Fruit fly (Drosophila melanogaster) whole organism, embryonic: ENCODE data around the gene Lcp65Ac.

ENCODE experiments used
- Blimp-1 ChIP-seq: fragments of 200-800 bp; sonication (Bioruptor generic); optimal IDR thresholded peaks from 3 replicates; lab custom pipeline; 2018; ENCODE audit warnings: missing biosample characterization, missing genetic modification characterization, mild to moderate bottlenecking, moderate library complexity, missing genetic modification reagents
- C15 ChIP-seq: fragments of 200-800 bp; sonication (Bioruptor generic); IDR thresholded peaks from 3 replicates; pipeline ENCODE4 v1.3.6; 2022; ENCODE audit warnings: missing biosample characterization, missing genetic modification characterization
- CG12104 ChIP-seq: fragments of 200-800 bp; sonication (Bioruptor generic); optimal IDR thresholded peaks from 3 replicates; lab custom pipeline; 2016; ENCODE audit warnings: missing biosample characterization, missing genetic modification characterization
- CG14441 ChIP-seq: fragments of 200-800 bp; sonication (Bioruptor generic); IDR thresholded peaks from 2 replicates; pipeline ENCODE4 v1.3.6; 2022; ENCODE audit warnings: missing biosample characterization, missing genetic modification characterization
- CG15269 ChIP-seq: fragments of 200-800 bp; sonication (Bioruptor generic); optimal IDR thresholded peaks from 2 replicates; lab custom pipeline; 2018; ENCODE audit warnings: missing biosample characterization, mild to moderate bottlenecking, missing genetic modification characterization, moderate library complexity
- CG15479 ChIP-seq: fragments of 200-800 bp; sonication (Bioruptor generic); optimal IDR thresholded peaks from 3 replicates; lab custom pipeline; 2019; ENCODE audit warnings: missing biosample characterization, mild to moderate bottlenecking, missing genetic modification characterization, moderate library complexity
- CG16863 ChIP-seq: fragments of 200-800 bp; sonication (Bioruptor generic); optimal IDR thresholded peaks from 3 replicates; lab custom pipeline; 2016; ENCODE audit warnings: missing biosample characterization, missing genetic modification characterization
- CG17829 ChIP-seq: fragments of 200-800 bp; optimal IDR thresholded peaks from 2 replicates; lab custom pipeline; 2019; ENCODE audit warnings: missing biosample characterization, mild to moderate bottlenecking, missing genetic modification characterization, moderate library complexity
- CG18476 ChIP-seq: fragments of 200-800 bp; sonication (Bioruptor generic); optimal IDR thresholded peaks from 2 replicates; lab custom pipeline; 2016; ENCODE audit warnings: missing biosample characterization, mild to moderate bottlenecking, missing genetic modification characterization
- CG30020 ChIP-seq: fragments of 200-800 bp; optimal IDR thresholded peaks from 2 replicates; lab custom pipeline; 2019; ENCODE audit warnings: missing biosample characterization, mild to moderate bottlenecking, missing genetic modification characterization, moderate library complexity
- CG34422 ChIP-seq: fragments of 200-800 bp; sonication (Bioruptor generic); IDR thresholded peaks from 3 replicates; pipeline ENCODE4 v1.3.6; 2022; ENCODE audit warnings: missing biosample characterization, missing genetic modification characterization
- CG3838 ChIP-seq: fragments of 200-800 bp; sonication (Bioruptor generic); optimal IDR thresholded peaks from 3 replicates; lab custom pipeline; 2016; ENCODE audit warnings: missing biosample characterization, missing genetic modification characterization
- CG4854 ChIP-seq: fragments of 200-800 bp; sonication (Bioruptor generic); optimal IDR thresholded peaks from 2 replicates; lab custom pipeline; 2016; ENCODE audit warnings: missing biosample characterization, missing genetic modification characterization, inconsistent platforms
- CG6254 ChIP-seq: fragments of 200-800 bp; sonication (Bioruptor generic); optimal IDR thresholded peaks from 3 replicates; lab custom pipeline; 2017; ENCODE audit warnings: mild to moderate bottlenecking, missing biosample characterization, missing genetic modification reagents, missing genetic modification characterization
- CG6765 ChIP-seq: fragments of 200-800 bp; sonication (Bioruptor generic); optimal IDR thresholded peaks from 3 replicates; lab custom pipeline; 2017; ENCODE audit warnings: missing biosample characterization, mild to moderate bottlenecking, missing genetic modification characterization
- CG6854 ChIP-seq: fragments of 200-800 bp; sonication (Bioruptor generic); optimal IDR thresholded peaks from 3 replicates; lab custom pipeline; 2017; ENCODE audit warnings: missing biosample characterization, mild to moderate bottlenecking, missing genetic modification characterization
- CG7372 ChIP-seq: fragments of 200-800 bp; sonication (Bioruptor generic); IDR thresholded peaks from 2 replicates; pipeline ENCODE4 v1.3.6; 2022; ENCODE audit warnings: missing biosample characterization, missing genetic modification characterization
- CG8089 ChIP-seq: fragments of 200-800 bp; sonication (Bioruptor generic); optimal IDR thresholded peaks from 3 replicates; lab custom pipeline; 2016; ENCODE audit warnings: missing biosample characterization, missing genetic modification characterization
- CG8359 ChIP-seq: fragments of 200-800 bp; sonication (Bioruptor generic); optimal IDR thresholded peaks from 2 replicates; lab custom pipeline; 2017; ENCODE audit warnings: missing biosample characterization, mild to moderate bottlenecking, missing genetic modification characterization, borderline replicate concordance
- CG8924 ChIP-seq: fragments of 200-800 bp; optimal IDR thresholded peaks from 3 replicates; lab custom pipeline; 2019; ENCODE audit warnings: missing biosample characterization, mild to moderate bottlenecking, missing genetic modification characterization, moderate library complexity
- CG8944 ChIP-seq: fragments of 200-800 bp; sonication (Bioruptor generic); optimal IDR thresholded peaks from 3 replicates; lab custom pipeline; 2016; ENCODE audit warnings: missing biosample characterization, missing genetic modification characterization
- CTCF ChIP-seq: fragments of 200-800 bp; sonication (Bioruptor generic); optimal IDR thresholded peaks from 2 replicates; lab custom pipeline; 2017; ENCODE audit warnings: missing biosample characterization, mild to moderate bottlenecking, missing genetic modification characterization, moderate library complexity
- CoRest ChIP-seq: fragments of 200-800 bp; sonication (Bioruptor generic); optimal IDR thresholded peaks from 3 replicates; lab custom pipeline; 2018; ENCODE audit warnings: missing biosample characterization, mild to moderate bottlenecking, missing genetic modification characterization, moderate library complexity
- Dek ChIP-seq: fragments of 200-800 bp; sonication (Bioruptor generic); optimal IDR thresholded peaks from 3 replicates; lab custom pipeline; 2019; ENCODE audit warnings: missing biosample characterization, mild to moderate bottlenecking, missing genetic modification characterization, moderate library complexity
- Dip2 ChIP-seq: fragments of 200-800 bp; sonication (Bioruptor generic); IDR thresholded peaks from 2 replicates; pipeline ENCODE4 v1.3.6; 2022; ENCODE audit warnings: missing biosample characterization, missing genetic modification characterization
- Dll ChIP-seq: fragments of 200-800 bp; sonication (Bioruptor generic); IDR thresholded peaks from 4 replicates; pipeline ENCODE4 v1.3.6; 2022; ENCODE audit warnings: missing biosample characterization, missing genetic modification characterization; ENCODE audit not compliant: partially characterized antibody
- Doc2 ChIP-seq: fragments of 200-800 bp; sonication (Bioruptor generic); IDR thresholded peaks from 2 replicates; pipeline ENCODE4 v1.3.6; 2022; ENCODE audit warnings: missing biosample characterization, missing genetic modification characterization
- GATAe ChIP-seq: fragments of 200-800 bp; sonication (Bioruptor generic); conservative IDR thresholded peaks from 2 replicates; pipeline ENCODE4 v1.3.6; 2022; ENCODE audit warnings: missing biosample characterization, missing genetic modification characterization
- H15 ChIP-seq: fragments of 200-800 bp; sonication (Bioruptor generic); IDR thresholded peaks from 3 replicates; pipeline ENCODE4 v1.3.6; 2022; ENCODE audit warnings: missing biosample characterization, missing genetic modification characterization
- MESR4 ChIP-seq: fragments of 200-800 bp; sonication (Bioruptor generic); optimal IDR thresholded peaks from 2 replicates; lab custom pipeline; 2018; ENCODE audit warnings: missing biosample characterization, mild to moderate bottlenecking, missing genetic modification characterization, moderate library complexity
- Nf-YA ChIP-seq: fragments of 200-800 bp; sonication (Bioruptor generic); IDR thresholded peaks from 2 replicates; pipeline ENCODE4 v1.3.6; 2022; ENCODE audit warnings: missing biosample characterization, missing genetic modification characterization
- Optix ChIP-seq: fragments of 200-800 bp; sonication (Bioruptor generic); IDR thresholded peaks from 3 replicates; pipeline ENCODE4 v1.3.6; 2022; ENCODE audit warnings: missing biosample characterization, missing genetic modification characterization
- Ravus ChIP-seq: fragments of 200-800 bp; sonication (Bioruptor generic); IDR thresholded peaks from 2 replicates; pipeline ENCODE4 v1.3.6; 2022; ENCODE audit warnings: missing biosample characterization, missing genetic modification characterization
- TFAM ChIP-seq: fragments of 200-800 bp; sonication (Bioruptor generic); optimal IDR thresholded peaks from 2 replicates; lab custom pipeline; 2017; ENCODE audit warnings: missing biosample characterization, missing genetic modification characterization, inconsistent platforms
- Tbp ChIP-seq: fragments of >200 bp; optimal IDR thresholded peaks from 2 replicates; lab custom pipeline; 2018; ENCODE audit warnings: missing biosample characterization, missing genetic modification characterization
- ac ChIP-seq: fragments of 200-800 bp; sonication (Bioruptor generic); optimal IDR thresholded peaks from 3 replicates; lab custom pipeline; 2017; ENCODE audit warnings: missing biosample characterization, mild to moderate bottlenecking, missing genetic modification characterization
- bowl ChIP-seq: fragments of 200-800 bp; sonication (Bioruptor generic); IDR thresholded peaks from 2 replicates; pipeline ENCODE4 v1.3.6; 2022; ENCODE audit warnings: missing biosample characterization, missing genetic modification characterization
- chif ChIP-seq, 2 experiments: fragments of 200-800 bp; sonication (Bioruptor generic); optimal IDR thresholded peaks; 3 replicates each; lab custom pipeline; 2016; ENCODE audit warnings: missing biosample characterization in 2 of 2, missing genetic modification characterization in 2 of 2
- ewg ChIP-seq: fragments of 200-800 bp; sonication (Bioruptor generic); optimal IDR thresholded peaks from 3 replicates; lab custom pipeline; 2017; ENCODE audit warnings: mild to moderate bottlenecking, missing biosample characterization, missing genetic modification reagents, missing genetic modification characterization
- her ChIP-seq: fragments of 200-800 bp; sonication (Bioruptor generic); optimal IDR thresholded peaks from 2 replicates; lab custom pipeline; 2016; ENCODE audit warnings: missing biosample characterization, missing genetic modification characterization
- kah ChIP-seq: fragments of 200-800 bp; sonication (Bioruptor generic); optimal IDR thresholded peaks from 2 replicates; lab custom pipeline; 2018; ENCODE audit warnings: missing biosample characterization, mild to moderate bottlenecking, missing genetic modification characterization
- lov ChIP-seq, 2 experiments: fragments of 200-800 bp in 1 of 2; fragments of >200 bp in 1 of 2; sonication (Bioruptor generic) in 1 of 2; IDR thresholded peaks in 1 of 2; optimal IDR thresholded peaks in 1 of 2; 2 replicates in 1 of 2; 3 replicates in 1 of 2; pipeline versions ENCODE4 v1.3.6 to Lab custom; 2017 to 2022; ENCODE audit warnings: missing biosample characterization in 1 of 2, missing genetic modification characterization in 1 of 2
- luna ChIP-seq: fragments of 200-800 bp; sonication (Bioruptor generic); optimal IDR thresholded peaks from 2 replicates; lab custom pipeline; 2016; ENCODE audit warnings: missing biosample characterization, missing genetic modification characterization
- onecut ChIP-seq: fragments of 200-800 bp; sonication (Bioruptor generic); IDR thresholded peaks from 2 replicates; pipeline ENCODE4 v1.3.6; 2022; ENCODE audit warnings: missing biosample characterization, missing genetic modification characterization
- pfk ChIP-seq: fragments of 200-800 bp; sonication (Bioruptor generic); optimal IDR thresholded peaks from 2 replicates; lab custom pipeline; 2018; ENCODE audit warnings: missing biosample characterization, mild to moderate bottlenecking, missing genetic modification characterization, moderate library complexity
- pita ChIP-seq: fragments of 200-800 bp; sonication (Bioruptor generic); optimal IDR thresholded peaks from 2 replicates; lab custom pipeline; 2017; ENCODE audit warnings: missing biosample characterization, mild to moderate bottlenecking, missing genetic modification characterization
- rib ChIP-seq: fragments of 200-800 bp; sonication (Bioruptor generic); IDR thresholded peaks from 2 replicates; pipeline ENCODE4 v1.3.6; 2022; ENCODE audit warnings: missing biosample characterization, missing genetic modification characterization
- tx ChIP-seq: fragments of 200-800 bp; sonication (Bioruptor generic); optimal IDR thresholded peaks from 2 replicates; lab custom pipeline; 2016; ENCODE audit warnings: missing biosample characterization, missing genetic modification characterization
- yki ChIP-seq: fragments of >200 bp; optimal IDR thresholded peaks from 3 replicates; lab custom pipeline; 2018

Lcp65Ac gene

dm6 chr3L:6188995-6189927 is 44.6 kb downstream of the Lcp65Ac start, which contains the start of the genes D19A and CG7386 (continued):
- peak; percentile 65 for TF ChIP-seq CG15269
- TF ChIP-seq CG15479 (GFP tag; lab: Kevin White, UChicago): no peak
- 0 out of 2 replicates have a peak, but pooled peaks have one; percentile 14 for TF ChIP-seq Nf-YA (GFP tag; lab: Robert Waterston, UW)
- TF ChIP-seq CG3838 (GFP tag; lab: Kevin White, UChicago): no peak
- TF ChIP-seq ewg (GFP tag; lab: Kevin White, UChicago): peak; percentile 23
- TF ChIP-seq CG8089 (GFP tag; lab: Kevin White, UChicago): peak; percentile 18
- no peak for TF ChIP-seq Doc2
- no peak for TF ChIP-seq TFAM (GFP tag; lab: Kevin White, UChicago)
- TF ChIP-seq CG8359 (GFP tag; lab: Kevin White, UChicago): no peak
- TF ChIP-seq CG12104: peak; percentile 7
- peak; percentile 64 for TF ChIP-seq CG17829 (tag; lab: Kevin White, UChicago)
- peak; percentile 77 for TF ChIP-seq H15
- peak; percentile 32 for TF ChIP-seq kah (GFP tag; lab: Kevin White, UChicago)
- peak in 1 of 2 experiments; percentile 40 for TF ChIP-seq chif (GFP tag; optimal IDR thresholded peaks at IDR 0.05; lab: Kevin White, UChicago)
- TF ChIP-seq bowl: peak; percentile 56
- TF ChIP-seq ac (GFP tag; lab: Kevin White, UChicago): no peak
- TF ChIP-seq yki (lab: Kevin White, UChicago): no peak
- TF ChIP-seq her (GFP tag; lab: Kevin White, UChicago): peak; percentile 49
- TF ChIP-seq C15: no peak
- no peak for TF ChIP-seq Tbp (GFP tag; lab: Kevin White, UChicago)
- TF ChIP-seq Ravus (GFP tag; lab: Robert Waterston, UW): no peak
- TF ChIP-seq CG8924: peak; percentile 69
- TF ChIP-seq pita (GFP tag; lab: Kevin White, UChicago): no peak
- TF ChIP-seq CG14441 (GFP tag; lab: Robert Waterston, UW): peak; percentile 53
- peak; percentile 29 for TF ChIP-seq CG30020 (tag; lab: Kevin White, UChicago)
- TF ChIP-seq CG4854 (GFP tag; lab: Kevin White, UChicago): no peak
- TF ChIP-seq CG6254 (GFP tag; lab: Kevin White, UChicago): no peak
- TF ChIP-seq CG6854: no peak
- TF ChIP-seq CG6765 (GFP tag; lab: Kevin White, UChicago): peak; percentile 3
- peak; percentile 57 for TF ChIP-seq onecut (GFP tag; lab: Robert Waterston, UW)
- peak; percentile 48 for TF ChIP-seq Blimp-1 (GFP tag; lab: Kevin White, UChicago)
- no peak for TF ChIP-seq CTCF (GFP tag; lab: Kevin White, UChicago)
- no peak for TF ChIP-seq lov (optimal IDR thresholded peaks at IDR 0.05; lab: Kevin White, UChicago)
- peak; percentile 31; the same call in 1 of the 3 replicates for TF ChIP-seq lov (GFP tag; IDR thresholded peaks at IDR 0.05; lab: Robert Waterston, UW)
- peak; percentile 52 for TF ChIP-seq CG8944 (GFP tag; lab: Kevin White, UChicago)
- TF ChIP-seq Optix (GFP tag; lab: Robert Waterston, UW): peak; percentile 61
- peak; percentile 47 for TF ChIP-seq Dek (tag; lab: Kevin White, UChicago)
- no peak for TF ChIP-seq rib
- TF ChIP-seq CG18476: no peak
- TF ChIP-seq CG16863 (GFP tag; lab: Kevin White, UChicago): peak; percentile 32
- peak; percentile 52 for TF ChIP-seq CG34422 (GFP tag; lab: Robert Waterston, UW)
- TF ChIP-seq CG7372: peak; percentile 32; the same call in 1 of the 2 replicates
- TF ChIP-seq luna (GFP tag; lab: Kevin White, UChicago): no peak
- TF ChIP-seq Dip2 (GFP tag; lab: Robert Waterston, UW): no peak
- no peak for TF ChIP-seq Dll (GFP tag; lab: Robert Waterston, UW)
- TF ChIP-seq pfk (GFP tag; lab: Kevin White, UChicago): no peak
- peak; percentile 78 for TF ChIP-seq MESR4 (GFP tag; lab: Kevin White, UChicago)
- TF ChIP-seq CoRest (tag; lab: Kevin White, UChicago): peak; percentile 70
- no peak for TF ChIP-seq GATAe (GFP tag; lab: Robert Waterston, UW)
- peak; percentile 1 for TF ChIP-seq tx (GFP tag; lab: Kevin White, UChicago)
